Worm (Caenorhabditis elegans) whole organism, midembryonic: Measurements from ENCODE around the gene B0244.17.

Experiments
- T22C8.4 ChIP-seq: fragments of 200-800 bp; sonication (Bioruptor generic); IDR thresholded peaks from 2 replicates; pipeline ENCODE4 v1.3.6; 2022; ENCODE audit warnings: missing genetic modification characterization, missing compliant biosample characterization
- cog-1 ChIP-seq: sonication (generic microtip); optimal IDR thresholded peaks from 2 replicates; lab custom pipeline; 2016; ENCODE audit warnings: missing genetic modification characterization, missing compliant biosample characterization
- flt-1 ChIP-seq: fragments of 200-800 bp; sonication (Bioruptor generic); IDR thresholded peaks from 2 replicates; pipeline ENCODE4 v1.3.6; 2022; ENCODE audit warnings: missing genetic modification characterization, missing compliant biosample characterization
- klf-2 ChIP-seq: fragments of 200-800 bp; sonication (Bioruptor generic); conservative IDR thresholded peaks from 2 replicates; pipeline ENCODE4 v1.3.6; 2022; ENCODE audit warnings: missing genetic modification reagents, missing genetic modification characterization, missing compliant biosample characterization
- med-1 ChIP-seq: sonication (generic microtip); optimal IDR thresholded peaks from 2 replicates; lab custom pipeline; 2017; ENCODE audit warnings: missing genetic modification characterization, mild to moderate bottlenecking, missing compliant biosample characterization, antibody characterized with exemption, missing genetic modification reagents; ENCODE audit not compliant: insufficient read depth
- ref-1 ChIP-seq: fragments of 200-800 bp; sonication (Bioruptor generic); conservative IDR thresholded peaks from 2 replicates; pipeline ENCODE4 v1.3.6; 2022; ENCODE audit warnings: missing genetic modification reagents, missing genetic modification characterization, missing compliant biosample characterization
- tab-1 ChIP-seq: fragments of 200-800 bp; sonication (Bioruptor generic); IDR thresholded peaks from 2 replicates; pipeline ENCODE4 v1.3.6; 2022; ENCODE audit warnings: missing genetic modification characterization, missing compliant biosample characterization
- ztf-23 ChIP-seq: fragments of 200-800 bp; sonication (Bioruptor generic); IDR thresholded peaks from 2 replicates; pipeline ENCODE4 v1.3.6; 2022; ENCODE audit warnings: missing genetic modification reagents, missing genetic modification characterization, missing compliant biosample characterization
- ztf-29 ChIP-seq: fragments of 200-800 bp; sonication (Bioruptor generic); IDR thresholded peaks from 2 replicates; pipeline ENCODE4 v1.3.6; 2022; ENCODE audit warnings: missing genetic modification reagents, missing genetic modification characterization, missing compliant biosample characterization

B0244.17 gene

DNA sequence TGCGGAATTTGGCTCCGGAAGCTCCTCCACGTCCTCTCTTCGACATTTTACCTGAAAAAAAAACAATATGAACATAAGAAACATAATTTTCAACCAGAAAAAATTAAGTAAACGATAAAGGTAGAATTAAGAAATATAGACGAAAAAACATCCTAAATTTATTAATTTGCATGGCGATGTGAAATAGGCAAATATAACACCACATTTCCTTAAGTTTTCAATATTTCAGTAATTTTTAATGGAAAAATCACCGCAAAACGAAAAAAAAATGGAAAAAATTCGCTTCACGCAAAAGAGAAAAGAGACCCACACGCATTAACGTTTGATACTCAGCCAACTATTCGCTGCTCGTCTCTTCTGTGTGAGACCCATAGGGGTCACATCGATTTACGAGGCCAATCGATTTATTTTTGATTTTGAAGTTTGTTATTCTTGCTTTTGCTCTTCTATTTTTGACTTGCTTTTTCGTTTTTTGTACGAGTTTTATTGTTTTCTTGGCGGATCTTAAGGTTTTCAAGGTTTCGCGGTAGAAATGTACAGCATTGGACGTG, 26.9 kb upstream of the B0244.17 start, which contains the start of gene rpl-23:
Gene rpl-23, minus strand, starts transcription at position 51 of the 551 bp plus-strand sequence.
- TF ChIP-seq cog-1 (peak; percentile 54), klf-2 (GFP tag; lab: Robert Waterston, UW) (no peak), flt-1 (GFP tag; lab: Robert Waterston, UW) (peak; percentile 66), T22C8.4 (peak; percentile 96)

DNA sequence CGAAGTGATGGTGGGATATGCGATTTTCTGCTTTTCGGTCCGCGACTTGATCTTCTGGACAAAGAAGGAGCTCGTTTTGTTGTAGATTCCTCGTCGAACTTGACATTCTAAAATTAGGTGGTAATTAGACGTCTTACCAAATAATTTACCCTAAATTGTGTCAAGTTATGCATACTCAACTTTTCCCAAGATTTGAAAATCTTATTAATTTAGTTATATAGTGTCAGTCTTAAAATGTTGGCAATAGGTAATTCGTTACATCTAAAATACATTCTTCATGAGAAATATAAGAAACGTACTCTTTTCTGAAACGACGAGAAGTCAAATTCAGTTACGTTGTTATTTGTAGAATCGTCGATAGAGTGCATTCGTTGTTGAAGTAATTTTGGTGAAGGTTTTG, 25.5 kb upstream of the B0244.17 start:
- TF ChIP-seq tab-1 (GFP tag; lab: Robert Waterston, UW) (no peak), med-1 (GFP tag; lab: Kevin White, UChicago) (no peak), cog-1 (no peak), ztf-29 (no peak), flt-1 (GFP tag; lab: Robert Waterston, UW) (no peak), ztf-23 (GFP tag; lab: Robert Waterston, UW) (no peak), klf-2 (GFP tag; lab: Robert Waterston, UW) (no peak), T22C8.4 (no peak), ref-1 (no peak)

DNA sequence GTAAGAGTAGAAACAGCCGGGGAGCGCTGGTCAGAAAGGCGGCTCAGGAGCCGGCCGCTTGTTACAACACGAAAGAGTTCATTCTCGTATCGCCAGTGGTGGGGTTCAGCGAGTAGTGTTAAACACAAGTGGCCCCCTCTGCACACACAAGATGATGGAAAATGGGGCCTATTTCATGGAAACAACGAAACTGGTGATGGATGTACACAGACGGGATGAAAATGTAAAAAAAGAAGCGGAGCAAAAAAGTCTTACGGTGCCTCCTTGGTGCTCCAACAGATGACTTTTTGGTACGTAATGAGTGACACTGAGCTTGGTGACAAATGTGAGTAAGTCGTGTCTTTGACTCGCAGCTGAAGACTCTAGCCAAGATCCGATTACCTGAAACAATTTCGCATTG, 25.0 kb upstream of the B0244.17 start:
- TF ChIP-seq tab-1 (GFP tag; lab: Robert Waterston, UW) = no peak
- no peak for TF ChIP-seq ztf-23 (GFP tag; lab: Robert Waterston, UW)
- TF ChIP-seq ztf-29 = no peak
- TF ChIP-seq T22C8.4 = no peak
- TF ChIP-seq flt-1 (GFP tag; lab: Robert Waterston, UW) = no peak
- no peak for TF ChIP-seq cog-1
- no peak for TF ChIP-seq med-1 (GFP tag; lab: Kevin White, UChicago)
- no peak for TF ChIP-seq ref-1
- no peak for TF ChIP-seq klf-2 (GFP tag; lab: Robert Waterston, UW)

DNA sequence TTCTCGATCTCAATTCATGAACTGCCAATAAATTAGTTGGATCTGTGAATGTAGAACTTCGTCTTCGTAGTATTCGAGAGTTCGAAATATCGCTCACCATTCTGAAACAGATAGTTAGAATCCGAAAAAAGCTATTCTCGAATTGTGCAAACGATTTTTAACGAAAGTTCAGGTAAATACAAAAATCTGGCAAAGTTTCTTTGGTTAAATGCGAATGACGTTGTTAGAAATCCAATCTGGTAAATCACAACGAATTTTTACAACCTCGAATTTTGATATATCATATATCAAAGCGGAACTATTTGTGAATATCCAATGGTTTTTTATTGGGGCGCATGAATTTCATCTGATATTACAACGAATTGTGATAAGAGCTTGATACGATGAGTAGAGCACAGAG, 23.8 kb upstream of the B0244.17 start, which contains the start of gene hpo-28:
Gene hpo-28, minus strand, starts transcription at position 101 of the 400 bp plus-strand sequence.
- TF ChIP-seq klf-2 (GFP tag; lab: Robert Waterston, UW) (no peak), med-1 (GFP tag; lab: Kevin White, UChicago) (no peak), ref-1 (no peak), flt-1 (GFP tag; lab: Robert Waterston, UW) (no peak)

DNA sequence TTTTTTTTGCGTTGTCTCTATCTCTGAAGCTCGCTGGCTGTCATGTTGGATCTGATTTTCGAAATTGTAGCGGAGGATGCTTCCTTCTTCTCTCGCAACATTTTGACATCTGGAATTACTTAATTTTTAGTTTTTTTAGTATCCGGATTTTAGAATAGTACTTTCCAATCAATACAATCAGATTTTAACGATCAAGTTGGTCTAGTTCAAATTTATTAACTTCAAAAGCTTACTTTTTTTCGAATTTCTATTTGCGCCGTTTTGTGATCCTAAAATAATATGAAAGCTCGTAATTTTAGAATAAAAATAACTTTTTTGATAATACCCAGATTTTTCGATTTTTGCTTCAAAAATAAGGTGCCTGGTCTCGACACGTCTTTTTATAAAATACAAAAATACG, 23.0 kb upstream of the B0244.17 start, which contains the start of gene B0336.12:
Gene B0336.12, minus strand, starts transcription at position 101 of the 400 bp plus-strand sequence.
- no peak for TF ChIP-seq ztf-29
- no peak for TF ChIP-seq cog-1
- TF ChIP-seq flt-1 (GFP tag; lab: Robert Waterston, UW) = no peak
- no peak for TF ChIP-seq T22C8.4
- no peak for TF ChIP-seq ref-1
- no peak for TF ChIP-seq ztf-23 (GFP tag; lab: Robert Waterston, UW)
- no peak for TF ChIP-seq tab-1 (GFP tag; lab: Robert Waterston, UW)
- TF ChIP-seq med-1 (GFP tag; lab: Kevin White, UChicago) = no peak
- no peak for TF ChIP-seq klf-2 (GFP tag; lab: Robert Waterston, UW)

DNA sequence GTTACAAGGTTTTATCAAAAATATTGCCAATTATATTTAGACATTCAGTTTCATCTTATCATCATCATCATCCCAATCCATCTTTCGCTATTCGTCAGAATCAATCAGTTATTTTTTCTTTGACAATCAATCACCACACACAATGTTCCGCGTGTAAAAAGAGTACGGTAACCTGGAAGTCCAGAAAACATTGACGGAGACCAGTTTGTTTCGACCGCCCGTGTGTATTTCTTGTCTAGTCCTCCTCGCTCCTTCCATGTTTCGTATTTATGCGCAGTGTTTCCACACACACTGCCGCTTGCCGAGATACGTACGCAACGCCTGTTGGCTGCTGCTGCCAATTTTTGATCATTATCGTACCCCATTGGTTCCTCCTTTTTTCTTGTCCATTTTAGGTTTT, 22.3 kb upstream of the B0244.17 start:
- no peak for TF ChIP-seq klf-2 (GFP tag; lab: Robert Waterston, UW)
- no peak for TF ChIP-seq ztf-23 (GFP tag; lab: Robert Waterston, UW)
- no peak for TF ChIP-seq T22C8.4
- TF ChIP-seq cog-1 = no peak
- no peak for TF ChIP-seq med-1 (GFP tag; lab: Kevin White, UChicago)
- no peak for TF ChIP-seq ztf-29
- no peak for TF ChIP-seq ref-1
- no peak for TF ChIP-seq tab-1 (GFP tag; lab: Robert Waterston, UW)
- TF ChIP-seq flt-1 (GFP tag; lab: Robert Waterston, UW) = no peak

DNA sequence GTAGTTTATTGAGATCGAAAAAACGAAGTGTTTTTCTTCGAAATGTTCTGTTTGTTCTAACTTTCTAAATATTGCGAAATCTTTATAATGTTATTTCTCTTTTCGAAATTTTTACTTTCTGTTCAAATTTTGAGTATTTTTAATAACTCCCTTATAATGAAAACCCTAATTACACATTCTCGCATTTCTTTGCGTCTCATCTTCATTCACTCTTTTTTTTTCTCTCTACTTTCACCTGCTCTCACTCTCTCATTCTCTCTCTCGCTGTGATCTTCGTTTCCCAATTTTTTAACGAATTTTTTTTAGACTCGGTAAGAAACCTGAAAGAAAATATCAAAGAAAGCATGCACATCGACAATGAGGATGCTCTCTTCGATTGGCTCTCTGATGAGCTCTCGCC, 21.8 kb upstream of the B0244.17 start, which contains the start of gene rbm-26:
Gene rbm-26, plus strand, starts transcription at position 301 of the 400 bp plus-strand sequence.
- TF ChIP-seq tab-1 (GFP tag; lab: Robert Waterston, UW) = no peak

DNA sequence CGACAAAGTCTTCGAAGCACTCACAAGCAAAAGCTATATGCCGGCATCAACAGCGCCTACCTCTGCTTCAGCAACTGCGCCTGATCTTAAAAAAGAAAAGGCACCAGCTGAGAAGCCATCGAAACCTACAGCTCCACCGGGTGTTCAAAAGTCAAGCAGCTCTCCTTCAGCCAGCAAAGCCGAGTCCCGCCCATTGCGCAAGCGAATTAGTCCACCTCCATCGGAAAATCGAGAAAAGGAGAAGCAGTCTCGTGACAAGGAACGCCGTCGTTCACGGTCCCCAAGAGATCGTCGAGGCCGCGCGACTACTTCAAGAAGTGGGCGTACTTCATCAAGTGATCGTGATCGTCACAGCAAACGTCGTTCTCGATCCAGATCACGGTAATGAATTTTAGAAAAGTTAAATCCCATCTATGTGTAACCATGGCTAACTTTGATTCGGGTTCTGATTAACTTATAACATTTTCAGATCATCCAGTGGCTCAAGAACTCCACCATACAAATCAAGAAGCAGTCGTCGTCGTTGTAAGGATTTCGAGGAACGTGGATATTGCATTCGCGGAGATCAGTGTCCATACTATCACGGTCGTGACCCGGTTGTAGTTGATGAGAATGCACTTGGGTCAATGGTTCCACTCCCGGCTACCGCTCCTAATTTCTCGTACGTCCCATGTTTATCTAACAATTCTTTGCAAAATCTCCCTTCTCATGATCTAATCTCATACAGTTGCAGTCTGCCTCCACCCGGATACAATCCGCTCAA, 21.0 kb upstream of the B0244.17 start:
- TF ChIP-seq klf-2 (GFP tag; lab: Robert Waterston, UW) = no peak
- no peak for TF ChIP-seq ztf-23 (GFP tag; lab: Robert Waterston, UW)
- no peak for TF ChIP-seq cog-1
- TF ChIP-seq med-1 (GFP tag; lab: Kevin White, UChicago) = no peak
- no peak for TF ChIP-seq ztf-29
- no peak for TF ChIP-seq tab-1 (GFP tag; lab: Robert Waterston, UW)
- TF ChIP-seq T22C8.4 = no peak
- no peak for TF ChIP-seq flt-1 (GFP tag; lab: Robert Waterston, UW)
- TF ChIP-seq ref-1 = no peak

DNA sequence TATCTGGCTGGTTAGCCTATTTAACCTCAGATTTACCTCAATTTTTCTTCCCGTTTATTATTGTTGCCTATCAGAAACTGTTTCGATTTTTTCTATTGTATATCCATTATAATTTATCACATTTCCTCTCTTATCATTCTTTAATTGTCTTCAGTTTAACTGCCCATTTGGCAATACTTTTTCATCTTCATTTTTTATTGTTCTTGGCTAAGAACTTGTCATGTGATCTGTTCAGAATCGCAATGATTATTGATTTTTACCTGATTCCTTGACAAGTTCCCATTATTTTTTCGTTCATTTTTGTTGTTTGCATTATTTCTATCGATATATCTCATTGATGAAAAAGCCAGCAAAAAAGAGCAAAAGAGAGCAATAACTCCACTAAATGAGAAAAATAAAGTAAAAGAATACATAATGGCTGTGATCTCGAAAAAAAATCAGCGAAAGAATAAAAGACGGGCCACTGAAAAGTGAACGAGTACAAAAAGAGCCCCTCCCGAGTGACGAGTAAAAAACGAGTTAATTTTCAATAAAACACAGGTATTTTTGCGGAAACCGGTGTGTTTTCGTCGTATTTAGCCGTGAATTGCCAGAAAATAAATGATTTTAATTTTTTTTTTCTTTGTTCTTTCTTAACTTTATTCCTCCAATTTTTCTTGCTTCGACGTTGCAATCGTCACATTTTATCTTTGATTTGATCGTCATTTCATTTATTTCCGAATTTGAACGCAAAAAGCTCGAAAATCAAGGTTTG, 18.6 kb upstream of the B0244.17 start, which contains the start of gene arf-1:
Gene arf-1, plus strand, starts transcription at position 657 of the 754 bp plus-strand sequence.
- TF ChIP-seq ref-1 (no peak), tab-1 (GFP tag; lab: Robert Waterston, UW) (no peak), med-1 (GFP tag; lab: Kevin White, UChicago) (no peak), ztf-23 (GFP tag; lab: Robert Waterston, UW) (no peak), ztf-29 (no peak), klf-2 (GFP tag; lab: Robert Waterston, UW) (no peak), T22C8.4 (no peak)
